Fruit fly (Drosophila melanogaster) whole organism, wandering third instar larva: Measurements from ENCODE around the gene Hasp.

Experiments used
- Abd-B ChIP-seq: fragments of >200 bp; optimal IDR thresholded peaks from 2 replicates; lab custom pipeline; 2017; ENCODE audit warnings: missing biosample characterization, missing genetic modification characterization
- CG32264 ChIP-seq: fragments of 200-800 bp; sonication (Bioruptor generic); optimal IDR thresholded peaks from 2 replicates; lab custom pipeline; 2016; ENCODE audit warnings: missing biosample characterization, missing genetic modification characterization
- CG9705 ChIP-seq: fragments of 200-800 bp; sonication (Bioruptor generic); optimal IDR thresholded peaks from 2 replicates; lab custom pipeline; 2018; ENCODE audit warnings: missing biosample characterization, mild to moderate bottlenecking, missing genetic modification characterization
- CrebA ChIP-seq: fragments of 200-800 bp; sonication (Bioruptor generic); optimal IDR thresholded peaks from 2 replicates; lab custom pipeline; 2016; ENCODE audit warnings: missing biosample characterization, mild to moderate bottlenecking, missing genetic modification characterization, borderline replicate concordance
- Dfd ChIP-seq: fragments of >200 bp; optimal IDR thresholded peaks from 2 replicates; lab custom pipeline; 2017; ENCODE audit warnings: missing biosample characterization, missing genetic modification characterization
- Dif ChIP-seq: fragments of 200-275, 200-300 bp; sonication (Bioruptor generic); optimal IDR thresholded peaks from 2 replicates; lab custom pipeline; 2018; ENCODE audit warnings: missing biosample characterization, missing genetic modification characterization; ENCODE audit not compliant: partially characterized antibody
- GATAd ChIP-seq: sonication (Bioruptor generic); optimal IDR thresholded peaks from 2 replicates; lab custom pipeline; 2016; ENCODE audit warnings: missing biosample characterization, missing genetic modification characterization
- HLH106 ChIP-seq: fragments of 200-800 bp; optimal IDR thresholded peaks from 3 replicates; lab custom pipeline; 2019; ENCODE audit warnings: missing biosample characterization, mild to moderate bottlenecking, missing genetic modification characterization, moderate library complexity
- Hnf4 ChIP-seq: fragments of 200-800 bp; sonication (Bioruptor generic); optimal IDR thresholded peaks from 2 replicates; lab custom pipeline; 2016; ENCODE audit warnings: missing biosample characterization, mild to moderate bottlenecking, missing genetic modification characterization
- Hr83 ChIP-seq: fragments of 200-300 bp; sonication (Bioruptor generic); optimal IDR thresholded peaks from 2 replicates; lab custom pipeline; 2016; ENCODE audit warnings: missing biosample characterization, mild to moderate bottlenecking, missing genetic modification characterization, moderate library complexity; ENCODE audit not compliant: poor library complexity, severe bottlenecking
- Jra ChIP-seq: sonication (Bioruptor generic); optimal IDR thresholded peaks from 2 replicates; lab custom pipeline; 2016; ENCODE audit warnings: missing biosample characterization, missing genetic modification characterization
- Mio ChIP-seq: sonication (Bioruptor generic); optimal IDR thresholded peaks from 2 replicates; lab custom pipeline; 2016; ENCODE audit warnings: missing biosample characterization, missing genetic modification characterization
- Myc ChIP-seq: fragments of >200 bp; optimal IDR thresholded peaks from 2 replicates; lab custom pipeline; 2017
- N ChIP-seq: fragments of >200 bp; optimal IDR thresholded peaks from 2 replicates; lab custom pipeline; 2018; ENCODE audit warnings: missing biosample characterization, missing external identifiers, missing genetic modification characterization
- OdsH ChIP-seq: fragments of 200-800 bp; sonication (Bioruptor generic); optimal IDR thresholded peaks from 2 replicates; lab custom pipeline; 2016; ENCODE audit warnings: missing biosample characterization, mild to moderate bottlenecking, missing genetic modification characterization
- Rel ChIP-seq, 2 experiments: fragments of 200-800 bp; sonication (Bioruptor generic) in 1 of 2; optimal IDR thresholded peaks; 2 replicates in 1 of 2; 3 replicates in 1 of 2; lab custom pipeline; 2016 to 2019; ENCODE audit warnings: mild to moderate bottlenecking in 2 of 2, missing biosample characterization in 2 of 2, missing genetic modification characterization in 2 of 2, moderate library complexity in 1 of 2
- Sp1 ChIP-seq: fragments of 200-800 bp; sonication (Bioruptor generic); optimal IDR thresholded peaks from 3 replicates; lab custom pipeline; 2019; ENCODE audit warnings: missing biosample characterization, mild to moderate bottlenecking, missing genetic modification characterization, moderate library complexity
- Vsx2 ChIP-seq: fragments of 200-300, 225-300 bp; sonication (Bioruptor generic); optimal IDR thresholded peaks from 2 replicates; lab custom pipeline; 2018; ENCODE audit warnings: missing biosample characterization, missing genetic modification characterization; ENCODE audit not compliant: partially characterized antibody
- br ChIP-seq: fragments of 200-800 bp; sonication (Bioruptor generic); optimal IDR thresholded peaks from 2 replicates; lab custom pipeline; 2016; ENCODE audit warnings: missing biosample characterization, missing genetic modification characterization
- brk ChIP-seq: fragments of 200-800 bp; sonication (Bioruptor generic); optimal IDR thresholded peaks from 2 replicates; lab custom pipeline; 2016; ENCODE audit warnings: missing biosample characterization, mild to moderate bottlenecking, missing genetic modification characterization
- dl ChIP-seq, 2 experiments: fragments of 175-275, 200-275 bp in 1 of 2; fragments of 200-275 bp in 1 of 2; sonication (Bioruptor generic); optimal IDR thresholded peaks; lab custom pipeline; 2018; ENCODE audit warnings: mild to moderate bottlenecking in 2 of 2, missing biosample characterization in 2 of 2, missing genetic modification characterization in 2 of 2, moderate library complexity in 2 of 2; ENCODE audit not compliant: partially characterized antibody in 2 of 2, insufficient read depth in 1 of 2
- dmrt93B ChIP-seq: fragments of 200-800 bp; sonication (Bioruptor generic); optimal IDR thresholded peaks from 2 replicates; lab custom pipeline; 2018; ENCODE audit warnings: missing biosample characterization, mild to moderate bottlenecking, missing genetic modification characterization
- dsf ChIP-seq: sonication (Bioruptor generic); optimal IDR thresholded peaks from 2 replicates; lab custom pipeline; 2016; ENCODE audit warnings: missing biosample characterization, missing genetic modification characterization, borderline replicate concordance
- ey ChIP-seq: fragments of 200-800 bp; sonication (Bioruptor generic); optimal IDR thresholded peaks from 2 replicates; lab custom pipeline; 2016; ENCODE audit warnings: missing biosample characterization, missing genetic modification characterization
- foxo ChIP-seq, 2 experiments: fragments of 200-800 bp; sonication (Bioruptor generic); optimal IDR thresholded peaks; 2 replicates in 1 of 2; 3 replicates in 1 of 2; lab custom pipeline; 2016 to 2017; ENCODE audit warnings: missing biosample characterization in 2 of 2, missing genetic modification characterization in 2 of 2
- fru ChIP-seq: fragments of 200-800 bp; sonication (Bioruptor generic); optimal IDR thresholded peaks from 3 replicates; lab custom pipeline; 2016; ENCODE audit warnings: missing biosample characterization, mild to moderate bottlenecking, missing genetic modification characterization
- h ChIP-seq: fragments of 200-800 bp; sonication (Bioruptor generic); optimal IDR thresholded peaks from 3 replicates; lab custom pipeline; 2016; ENCODE audit warnings: missing biosample characterization, mild to moderate bottlenecking, missing genetic modification characterization
- jim ChIP-seq: fragments of 175-275, 200-325 bp; sonication (Bioruptor generic); optimal IDR thresholded peaks from 2 replicates; lab custom pipeline; 2016; ENCODE audit warnings: missing biosample characterization, mild to moderate bottlenecking, missing genetic modification characterization
- lola ChIP-seq: fragments of >200 bp; optimal IDR thresholded peaks from 2 replicates; lab custom pipeline; 2017; ENCODE audit warnings: missing biosample characterization, missing genetic modification characterization
- pan ChIP-seq: fragments of >200 bp; optimal IDR thresholded peaks from 2 replicates; lab custom pipeline; 2017
- psq ChIP-seq: fragments of 200-800 bp; sonication (Bioruptor generic); optimal IDR thresholded peaks from 3 replicates; lab custom pipeline; 2017; ENCODE audit warnings: missing biosample characterization, mild to moderate bottlenecking, missing genetic modification characterization, moderate library complexity
- rgr ChIP-seq: fragments of 200-800 bp; sonication (Bioruptor generic); optimal IDR thresholded peaks from 3 replicates; lab custom pipeline; 2016; ENCODE audit warnings: missing biosample characterization, mild to moderate bottlenecking, missing genetic modification characterization
- sage ChIP-seq: fragments of 200-800 bp; sonication (Bioruptor generic); optimal IDR thresholded peaks from 2 replicates; lab custom pipeline; 2016; ENCODE audit warnings: missing biosample characterization, mild to moderate bottlenecking, missing genetic modification characterization
- sv ChIP-seq: fragments of 200-800 bp; sonication (Bioruptor generic); optimal IDR thresholded peaks from 3 replicates; lab custom pipeline; 2016; ENCODE audit warnings: missing biosample characterization, missing genetic modification characterization
- tai ChIP-seq: sonication (Bioruptor generic); optimal IDR thresholded peaks from 2 replicates; lab custom pipeline; 2016; ENCODE audit warnings: missing biosample characterization, missing genetic modification characterization
- usp ChIP-seq: fragments of >200 bp; optimal IDR thresholded peaks from 2 replicates; lab custom pipeline; 2017; ENCODE audit warnings: missing biosample characterization, missing genetic modification characterization
- woc ChIP-seq: sonication (Bioruptor generic); optimal IDR thresholded peaks from 2 replicates; lab custom pipeline; 2016; ENCODE audit warnings: missing biosample characterization, mild to moderate bottlenecking, missing genetic modification characterization

The Hasp gene

dm6 chr2L:19537779-19538456 is 20.9 kb upstream of the Hasp start, which contains the start of gene CG13082 (continued):
- TF ChIP-seq dl (GFP tag; optimal IDR thresholded peaks at IDR 0.05; lab: Kevin White, UChicago; ENCODE audit: insufficient read depth in 1 of 2, partially characterized antibody in 2 of 2), result no peak
- TF ChIP-seq, all 38 proteins: peak for 21

dm6 chr2L:19535234-19535633 is 18.2 kb upstream of the Hasp start, which contains the start of gene CG31697:
Gene CG31697, plus strand, starts transcription at chr2L:19535448.
- TF ChIP-seq Mio (GFP tag; lab: Kevin White, UChicago) (no peak), pan (lab: Kevin White, UChicago) (no peak), h (GFP tag; lab: Kevin White, UChicago) (peak; percentile 86), usp (no peak)
- TF ChIP-seq, all 38 proteins: peak for 1

- TF ChIP-seq Dfd (no peak), fru (GFP tag; lab: Kevin White, UChicago) (peak; percentile 90), jim (GFP tag; lab: Kevin White, UChicago) (peak; percentile 2), dsf (GFP tag; lab: Kevin White, UChicago) (peak; percentile 50), lola (GFP tag; lab: Kevin White, UChicago) (no peak), dmrt93B (GFP tag; lab: Kevin White, UChicago) (peak; percentile 71), Sp1 (GFP tag; lab: Kevin White, UChicago) (peak; percentile 80), Myc (lab: Kevin White, UChicago) (peak; percentile 41), Mio (GFP tag; lab: Kevin White, UChicago) (peak; percentile 63), sv (peak; percentile 84), brk (GFP tag; lab: Kevin White, UChicago) (peak; percentile 82), Vsx2 (GFP tag; lab: Kevin White, UChicago) (no peak), Hnf4 (GFP tag; lab: Kevin White, UChicago) (peak; percentile 91), GATAd (peak; percentile 28), CrebA (no peak), OdsH (GFP tag; lab: Kevin White, UChicago) (peak; percentile 86), sage (GFP tag; lab: Kevin White, UChicago) (peak; percentile 63), dl (GFP tag; optimal IDR thresholded peaks at IDR 0.05; lab: Kevin White, UChicago; ENCODE audit: insufficient read depth in 1 of 2, partially characterized antibody in 2 of 2) (no peak), ey (GFP tag; lab: Kevin White, UChicago) (peak; percentile 89), Abd-B (GFP tag; lab: Kevin White, UChicago) (no peak), pan (lab: Kevin White, UChicago) (no peak), Dif (GFP tag; lab: Kevin White, UChicago) (no peak), Hr83 (GFP tag; lab: Kevin White, UChicago) (peak; percentile 92), psq (peak; percentile 68), Rel (GFP tag; optimal IDR thresholded peaks at IDR 0.05; lab: Kevin White, UChicago) (no peak), Rel (tag; optimal IDR thresholded peaks at IDR 0.05; lab: Kevin White, UChicago) (peak; percentile 58), tai (GFP tag; lab: Kevin White, UChicago) (no peak), usp (no peak), foxo (GFP tag; optimal IDR thresholded peaks at IDR 0.05; lab: Kevin White, UChicago) (peak; percentile 17 to 92), CG32264 (GFP tag; lab: Kevin White, UChicago) (peak; percentile 74), CG9705 (GFP tag; lab: Kevin White, UChicago) (peak; percentile 61), h (GFP tag; lab: Kevin White, UChicago) (peak; percentile 90), rgr (GFP tag; lab: Kevin White, UChicago) (peak; percentile 93), N (GFP tag; lab: Kevin White, UChicago) (no peak), Jra (GFP tag; lab: Kevin White, UChicago) (peak; percentile 61), HLH106 (tag; lab: Kevin White, UChicago) (peak; percentile 85), woc (GFP tag; lab: Kevin White, UChicago) (peak; percentile 89), br (peak; percentile 89)
Measured at dm6 chr2L:19533247-19533646, 16.2 kb upstream of the Hasp start, which contains the start of gene CG33116. Gene CG33116, plus strand, starts transcription at chr2L:19533479.
